Fruit fly (Drosophila melanogaster): ENCODE results near the gene Gr5a.

DNA sequence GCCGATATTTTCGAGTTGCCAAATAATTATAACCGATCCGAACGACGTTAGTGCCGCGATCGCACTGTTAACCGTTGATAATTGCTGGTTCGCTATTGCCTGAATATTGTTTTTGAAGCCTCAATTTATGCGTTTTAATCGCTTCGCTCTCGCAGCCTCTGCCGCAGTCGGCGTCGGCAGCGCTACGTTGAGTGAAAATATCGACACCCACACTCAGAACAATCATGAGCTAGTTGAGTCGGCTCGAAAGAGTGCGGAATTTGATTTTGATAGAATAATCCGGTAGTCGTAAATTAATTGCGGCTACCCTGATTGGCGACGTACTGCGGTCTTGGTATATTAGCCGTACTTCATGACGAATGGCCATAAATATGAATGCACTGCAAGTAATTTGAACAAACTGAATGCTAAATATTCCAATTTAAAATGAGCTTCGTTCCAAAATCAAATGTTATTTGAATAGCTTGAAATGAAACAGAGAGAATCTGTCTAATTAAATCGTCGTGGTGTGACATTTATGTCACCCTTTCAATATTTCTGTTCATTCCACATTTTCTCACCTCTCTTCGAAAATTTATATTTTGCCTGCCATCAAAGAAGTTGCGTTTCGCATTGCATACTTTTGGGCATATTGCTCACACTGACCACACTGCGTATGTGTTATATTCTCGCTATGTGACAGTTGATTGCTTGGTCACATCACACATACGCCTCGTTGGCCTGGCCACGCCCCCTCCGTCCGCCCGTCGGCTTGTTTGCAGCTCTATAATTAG is 35.2 kb downstream of the Gr5a start:
- TF ChIP-seq CG14655 (GFP tag; optimal IDR thresholded peaks at IDR 0.05) = no peak
- TF ChIP-seq CG12605 (GFP tag; IDR thresholded peaks at IDR 0.05) = no peak
- TF ChIP-seq CG17806 (tag; optimal IDR thresholded peaks at IDR 0.05) = no peak
- TF ChIP-seq Snoo (tag; optimal IDR thresholded peaks at IDR 0.05) = no peak
- no peak for TF ChIP-seq CG15710 (tag; optimal IDR thresholded peaks at IDR 0.05)
- TF ChIP-seq Pif1B (GFP tag; optimal IDR thresholded peaks at IDR 0.05) = no peak
